Worm (Caenorhabditis elegans) whole organism, L3 larva: ENCODE results near the gene Y56A3A.30.

Experiments used
- ama-1 ChIP-seq: fragments of 150-350 bp; optimal IDR thresholded peaks from 2 replicates; lab custom pipeline; 2018
- ceh-28 ChIP-seq: fragments of 150-350 bp; optimal IDR thresholded peaks from 2 replicates; lab custom pipeline; 2014; ENCODE audit warnings: missing biosample characterization, missing genetic modification reagents, missing genetic modification characterization
- egl-27 ChIP-seq: sonication (generic microtip); optimal IDR thresholded peaks from 4 replicates; lab custom pipeline; 2017; ENCODE audit warnings: missing biosample characterization, missing genetic modification reagents, missing genetic modification characterization
- elt-2 ChIP-seq: sonication (generic microtip); optimal IDR thresholded peaks from 2 replicates; lab custom pipeline; 2016; ENCODE audit warnings: missing genetic modification reagents, mild to moderate bottlenecking, missing genetic modification characterization, missing compliant biosample characterization
- lsy-12 ChIP-seq: sonication (generic microtip); optimal IDR thresholded peaks from 2 replicates; lab custom pipeline; 2016; ENCODE audit warnings: mild to moderate bottlenecking, missing genetic modification characterization, missing compliant biosample characterization
- nhr-28 ChIP-seq: fragments of 150-350 bp; optimal IDR thresholded peaks from 2 replicates; lab custom pipeline; 2014; ENCODE audit warnings: missing biosample characterization, missing genetic modification characterization
- nhr-67 ChIP-seq: fragments of 150-350 bp; optimal IDR thresholded peaks from 2 replicates; lab custom pipeline; 2014; ENCODE audit warnings: missing biosample characterization, missing genetic modification characterization
- pqm-1 ChIP-seq: fragments of 150-350 bp; optimal IDR thresholded peaks from 2 replicates; lab custom pipeline; 2017; ENCODE audit warnings: missing biosample characterization, missing genetic modification characterization, inconsistent platforms
- snpc-4 ChIP-seq: fragments of 150-350 bp; optimal IDR thresholded peaks from 2 replicates; lab custom pipeline; 2014; ENCODE audit warnings: missing biosample characterization, missing genetic modification characterization

- TF ChIP-seq pqm-1 (tag; lab: Kevin White, UChicago) (no peak), nhr-28 (tag; lab: Kevin White, UChicago) (no peak), ceh-28 (tag; lab: Kevin White, UChicago) (no peak), elt-2 (tag; lab: Kevin White, UChicago) (no peak), ama-1 (lab: Kevin White, UChicago) (no peak), nhr-67 (no peak), egl-27 (tag; lab: Kevin White, UChicago) (no peak), snpc-4 (tag; lab: Kevin White, UChicago) (no peak), lsy-12 (no peak)
Measured at ce11 chrIII:12015183-12015582, 36.3 kb upstream of the Y56A3A.30 start.
